Worm (Caenorhabditis elegans) whole organism, L3 larva: Measurements from ENCODE around the gene F46C5.10.

ENCODE experiments used
- ceh-28 ChIP-seq: fragments of 150-350 bp; optimal IDR thresholded peaks from 2 replicates; lab custom pipeline; 2014; ENCODE audit warnings: missing biosample characterization, missing genetic modification reagents, missing genetic modification characterization
- eor-1 ChIP-seq, 2 experiments: fragments of 150-350 bp; optimal IDR thresholded peaks; 2 replicates each; lab custom pipeline; 2014 to 2018; ENCODE audit warnings: missing biosample characterization in 2 of 2, missing genetic modification characterization in 2 of 2
- fkh-10 ChIP-seq: sonication (generic microtip); optimal IDR thresholded peaks from 2 replicates; lab custom pipeline; 2017; ENCODE audit warnings: missing biosample characterization, missing genetic modification reagents, missing genetic modification characterization
- nhr-11 ChIP-seq: fragments of 150-350 bp; optimal IDR thresholded peaks from 2 replicates; lab custom pipeline; 2014; ENCODE audit warnings: missing biosample characterization, missing genetic modification characterization
- nhr-237 ChIP-seq: fragments of 150-350 bp; optimal IDR thresholded peaks from 2 replicates; lab custom pipeline; 2014; ENCODE audit warnings: missing biosample characterization, missing genetic modification characterization
- nhr-25 ChIP-seq: sonication (generic microtip); optimal IDR thresholded peaks from 2 replicates; lab custom pipeline; 2017; ENCODE audit warnings: missing biosample characterization, missing genetic modification characterization
- nhr-28 ChIP-seq: fragments of 150-350 bp; optimal IDR thresholded peaks from 2 replicates; lab custom pipeline; 2014; ENCODE audit warnings: missing biosample characterization, missing genetic modification characterization
- skn-1 ChIP-seq: fragments of 150-350 bp; optimal IDR thresholded peaks from 2 replicates; lab custom pipeline; 2014; ENCODE audit warnings: missing biosample characterization, missing genetic modification characterization
- unc-62 ChIP-seq: fragments of 150-350 bp; sonication (generic microtip); optimal IDR thresholded peaks from 4 replicates; lab custom pipeline; 2014; ENCODE audit warnings: missing biosample characterization, missing genetic modification reagents, missing genetic modification characterization
- zag-1 ChIP-seq: fragments of 150-350 bp; optimal IDR thresholded peaks from 2 replicates; lab custom pipeline; 2014; ENCODE audit warnings: missing biosample characterization, missing genetic modification characterization

DNA sequence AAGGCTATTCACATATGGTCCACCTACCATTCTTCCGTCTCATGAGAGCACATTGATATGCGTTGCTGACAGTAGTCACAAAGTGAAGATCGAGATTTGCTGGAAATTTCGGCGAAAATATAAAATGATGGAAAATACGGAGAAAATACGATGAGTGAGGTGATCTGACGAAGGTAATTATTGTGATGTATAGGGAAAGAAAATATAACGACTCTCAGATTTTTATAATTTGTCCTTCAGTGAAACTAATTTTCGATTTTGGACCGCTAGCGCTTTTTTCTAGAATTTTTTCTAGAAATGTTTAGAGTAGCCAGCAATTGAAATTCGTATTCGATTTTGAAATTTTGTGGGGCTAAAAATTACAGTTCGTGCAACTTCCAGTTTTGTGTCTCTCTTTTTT, 10.4 kb upstream of the F46C5.10 start, which contains the start of gene F46C5.2:
- TF ChIP-seq zag-1 (tag; lab: Kevin White, UChicago) (no peak), skn-1 (tag; lab: Kevin White, UChicago) (no peak), nhr-28 (tag; lab: Kevin White, UChicago) (no peak), eor-1 (tag; optimal IDR thresholded peaks at IDR 0.05; lab: Kevin White, UChicago) (no peak), nhr-11 (tag; lab: Kevin White, UChicago) (no peak), unc-62 (no peak), nhr-237 (tag; lab: Kevin White, UChicago) (no peak), nhr-25 (tag; lab: Kevin White, UChicago) (no peak), ceh-28 (tag; lab: Kevin White, UChicago) (no peak), fkh-10 (GFP tag; lab: Kevin White, UChicago) (no peak)
